Fruit fly (Drosophila melanogaster) whole organism: Measurements from ENCODE around the gene CG7304.

Source experiments
- CG8478 ChIP-seq: fragments of >200 bp; optimal IDR thresholded peaks from 2 replicates; lab custom pipeline; 2018; ENCODE audit warnings: inconsistent platforms
- Dll ChIP-seq: fragments of >200 bp; optimal IDR thresholded peaks from 2 replicates; lab custom pipeline; 2017
- EcR ChIP-seq, 2 experiments: fragments of >200 bp; optimal IDR thresholded peaks; 2 replicates each; lab custom pipeline; 2017; ENCODE audit warnings: missing biosample characterization in 2 of 2, missing genetic modification characterization in 2 of 2, missing genetic modification reagents in 2 of 2
- pan ChIP-seq: fragments of >200 bp; optimal IDR thresholded peaks from 2 replicates; lab custom pipeline; 2017
- psq ChIP-seq: fragments of >200 bp; optimal IDR thresholded peaks from 2 replicates; lab custom pipeline; 2017
- usp ChIP-seq: fragments of >200 bp; optimal IDR thresholded peaks from 2 replicates; lab custom pipeline; 2017; ENCODE audit warnings: missing biosample characterization, missing genetic modification characterization, mixed read lengths

DNA sequence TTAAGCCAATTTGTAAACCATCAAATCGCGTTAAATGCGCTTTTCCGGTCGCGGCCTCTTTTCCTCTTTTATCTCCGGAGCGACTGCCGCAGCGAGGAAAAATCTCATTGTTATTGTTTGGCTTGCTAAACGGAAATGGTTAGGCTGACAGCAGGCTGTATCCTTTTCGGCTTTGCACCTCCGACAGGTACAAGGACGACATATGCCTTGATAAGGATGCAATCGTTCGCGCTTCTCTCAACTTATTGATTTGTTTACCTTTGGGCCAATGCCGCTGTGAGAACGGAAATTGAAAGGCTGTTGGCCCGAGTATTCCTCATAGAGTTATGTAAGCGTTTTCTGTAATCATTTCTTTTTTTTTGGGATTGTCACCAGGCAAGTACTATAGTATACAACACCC, 41.0 kb upstream of the CG7304 start:
- TF ChIP-seq pan (lab: Kevin White, UChicago) = no peak
- no peak for TF ChIP-seq usp (GFP tag; lab: Kevin White, UChicago)
- no peak for TF ChIP-seq CG8478 (lab: Kevin White, UChicago)
- no peak for TF ChIP-seq psq (lab: Kevin White, UChicago)
- no peak for TF ChIP-seq EcR (GFP tag; optimal IDR thresholded peaks at IDR 0.05; lab: Kevin White, UChicago)
- no peak for TF ChIP-seq Dll
